Fruit fly (Drosophila melanogaster) whole organism, wandering third instar larva: ENCODE measurements around the gene DNAlig3.

Experiments
- Abd-B ChIP-seq: fragments of >200 bp; optimal IDR thresholded peaks from 2 replicates; lab custom pipeline; 2017; ENCODE audit warnings: missing biosample characterization, missing genetic modification characterization
- CG32264 ChIP-seq: fragments of 200-800 bp; sonication (Bioruptor generic); optimal IDR thresholded peaks from 2 replicates; lab custom pipeline; 2016; ENCODE audit warnings: missing biosample characterization, missing genetic modification characterization
- CG9705 ChIP-seq: fragments of 200-800 bp; sonication (Bioruptor generic); optimal IDR thresholded peaks from 2 replicates; lab custom pipeline; 2018; ENCODE audit warnings: missing biosample characterization, mild to moderate bottlenecking, missing genetic modification characterization
- Dfd ChIP-seq: fragments of >200 bp; optimal IDR thresholded peaks from 2 replicates; lab custom pipeline; 2017; ENCODE audit warnings: missing biosample characterization, missing genetic modification characterization
- GATAd ChIP-seq: sonication (Bioruptor generic); optimal IDR thresholded peaks from 2 replicates; lab custom pipeline; 2016; ENCODE audit warnings: missing biosample characterization, missing genetic modification characterization
- HLH106 ChIP-seq: fragments of 200-800 bp; optimal IDR thresholded peaks from 3 replicates; lab custom pipeline; 2019; ENCODE audit warnings: missing biosample characterization, mild to moderate bottlenecking, missing genetic modification characterization, moderate library complexity
- Hnf4 ChIP-seq: fragments of 200-800 bp; sonication (Bioruptor generic); optimal IDR thresholded peaks from 2 replicates; lab custom pipeline; 2016; ENCODE audit warnings: missing biosample characterization, mild to moderate bottlenecking, missing genetic modification characterization
- Hr78 ChIP-seq: fragments of >200 bp; optimal IDR thresholded peaks from 2 replicates; lab custom pipeline; 2017; ENCODE audit warnings: missing biosample characterization, missing genetic modification characterization
- Hr83 ChIP-seq: fragments of 200-300 bp; sonication (Bioruptor generic); optimal IDR thresholded peaks from 2 replicates; lab custom pipeline; 2016; ENCODE audit warnings: missing biosample characterization, mild to moderate bottlenecking, missing genetic modification characterization, moderate library complexity; ENCODE audit not compliant: poor library complexity, severe bottlenecking
- Jra ChIP-seq: sonication (Bioruptor generic); optimal IDR thresholded peaks from 2 replicates; lab custom pipeline; 2016; ENCODE audit warnings: missing biosample characterization, missing genetic modification characterization
- Mio ChIP-seq: sonication (Bioruptor generic); optimal IDR thresholded peaks from 2 replicates; lab custom pipeline; 2016; ENCODE audit warnings: missing biosample characterization, missing genetic modification characterization
- Myc ChIP-seq: fragments of >200 bp; optimal IDR thresholded peaks from 2 replicates; lab custom pipeline; 2017
- N ChIP-seq: fragments of >200 bp; optimal IDR thresholded peaks from 2 replicates; lab custom pipeline; 2018; ENCODE audit warnings: missing biosample characterization, missing external identifiers, missing genetic modification characterization
- OdsH ChIP-seq: fragments of 200-800 bp; sonication (Bioruptor generic); optimal IDR thresholded peaks from 2 replicates; lab custom pipeline; 2016; ENCODE audit warnings: missing biosample characterization, mild to moderate bottlenecking, missing genetic modification characterization
- Rel ChIP-seq, 2 experiments: fragments of 200-800 bp; sonication (Bioruptor generic) in 1 of 2; optimal IDR thresholded peaks; 2 replicates in 1 of 2; 3 replicates in 1 of 2; lab custom pipeline; 2016 to 2019; ENCODE audit warnings: mild to moderate bottlenecking in 2 of 2, missing biosample characterization in 2 of 2, missing genetic modification characterization in 2 of 2, moderate library complexity in 1 of 2
- Sp1 ChIP-seq: fragments of 200-800 bp; sonication (Bioruptor generic); optimal IDR thresholded peaks from 3 replicates; lab custom pipeline; 2019; ENCODE audit warnings: missing biosample characterization, mild to moderate bottlenecking, missing genetic modification characterization, moderate library complexity
- br ChIP-seq: fragments of 200-800 bp; sonication (Bioruptor generic); optimal IDR thresholded peaks from 2 replicates; lab custom pipeline; 2016; ENCODE audit warnings: missing biosample characterization, missing genetic modification characterization
- brk ChIP-seq: fragments of 200-800 bp; sonication (Bioruptor generic); optimal IDR thresholded peaks from 2 replicates; lab custom pipeline; 2016; ENCODE audit warnings: missing biosample characterization, mild to moderate bottlenecking, missing genetic modification characterization
- dl ChIP-seq, 2 experiments: fragments of 175-275, 200-275 bp in 1 of 2; fragments of 200-275 bp in 1 of 2; sonication (Bioruptor generic); optimal IDR thresholded peaks; lab custom pipeline; 2018; ENCODE audit warnings: mild to moderate bottlenecking in 2 of 2, missing biosample characterization in 2 of 2, missing genetic modification characterization in 2 of 2, moderate library complexity in 2 of 2; ENCODE audit not compliant: partially characterized antibody in 2 of 2, insufficient read depth in 1 of 2
- dmrt93B ChIP-seq: fragments of 200-800 bp; sonication (Bioruptor generic); optimal IDR thresholded peaks from 2 replicates; lab custom pipeline; 2018; ENCODE audit warnings: missing biosample characterization, mild to moderate bottlenecking, missing genetic modification characterization
- dsf ChIP-seq: sonication (Bioruptor generic); optimal IDR thresholded peaks from 2 replicates; lab custom pipeline; 2016; ENCODE audit warnings: missing biosample characterization, missing genetic modification characterization, borderline replicate concordance
- ey ChIP-seq: fragments of 200-800 bp; sonication (Bioruptor generic); optimal IDR thresholded peaks from 2 replicates; lab custom pipeline; 2016; ENCODE audit warnings: missing biosample characterization, missing genetic modification characterization
- foxo ChIP-seq, 2 experiments: fragments of 200-800 bp; sonication (Bioruptor generic); optimal IDR thresholded peaks; 2 replicates in 1 of 2; 3 replicates in 1 of 2; lab custom pipeline; 2016 to 2017; ENCODE audit warnings: missing biosample characterization in 2 of 2, missing genetic modification characterization in 2 of 2
- fru ChIP-seq: fragments of 200-800 bp; sonication (Bioruptor generic); optimal IDR thresholded peaks from 3 replicates; lab custom pipeline; 2016; ENCODE audit warnings: missing biosample characterization, mild to moderate bottlenecking, missing genetic modification characterization
- h ChIP-seq: fragments of 200-800 bp; sonication (Bioruptor generic); optimal IDR thresholded peaks from 3 replicates; lab custom pipeline; 2016; ENCODE audit warnings: missing biosample characterization, mild to moderate bottlenecking, missing genetic modification characterization
- jim ChIP-seq: fragments of 175-275, 200-325 bp; sonication (Bioruptor generic); optimal IDR thresholded peaks from 2 replicates; lab custom pipeline; 2016; ENCODE audit warnings: missing biosample characterization, mild to moderate bottlenecking, missing genetic modification characterization
- lola ChIP-seq: fragments of >200 bp; optimal IDR thresholded peaks from 2 replicates; lab custom pipeline; 2017; ENCODE audit warnings: missing biosample characterization, missing genetic modification characterization
- pan ChIP-seq: fragments of >200 bp; optimal IDR thresholded peaks from 2 replicates; lab custom pipeline; 2017
- psq ChIP-seq: fragments of 200-800 bp; sonication (Bioruptor generic); optimal IDR thresholded peaks from 3 replicates; lab custom pipeline; 2017; ENCODE audit warnings: missing biosample characterization, mild to moderate bottlenecking, missing genetic modification characterization, moderate library complexity
- rgr ChIP-seq: fragments of 200-800 bp; sonication (Bioruptor generic); optimal IDR thresholded peaks from 3 replicates; lab custom pipeline; 2016; ENCODE audit warnings: missing biosample characterization, mild to moderate bottlenecking, missing genetic modification characterization
- sage ChIP-seq: fragments of 200-800 bp; sonication (Bioruptor generic); optimal IDR thresholded peaks from 2 replicates; lab custom pipeline; 2016; ENCODE audit warnings: missing biosample characterization, mild to moderate bottlenecking, missing genetic modification characterization
- sv ChIP-seq: fragments of 200-800 bp; sonication (Bioruptor generic); optimal IDR thresholded peaks from 3 replicates; lab custom pipeline; 2016; ENCODE audit warnings: missing biosample characterization, missing genetic modification characterization
- tai ChIP-seq: sonication (Bioruptor generic); optimal IDR thresholded peaks from 2 replicates; lab custom pipeline; 2016; ENCODE audit warnings: missing biosample characterization, missing genetic modification characterization
- usp ChIP-seq: fragments of >200 bp; optimal IDR thresholded peaks from 2 replicates; lab custom pipeline; 2017; ENCODE audit warnings: missing biosample characterization, missing genetic modification characterization
- woc ChIP-seq: sonication (Bioruptor generic); optimal IDR thresholded peaks from 2 replicates; lab custom pipeline; 2016; ENCODE audit warnings: missing biosample characterization, mild to moderate bottlenecking, missing genetic modification characterization

Gene DNAlig3

DNA sequence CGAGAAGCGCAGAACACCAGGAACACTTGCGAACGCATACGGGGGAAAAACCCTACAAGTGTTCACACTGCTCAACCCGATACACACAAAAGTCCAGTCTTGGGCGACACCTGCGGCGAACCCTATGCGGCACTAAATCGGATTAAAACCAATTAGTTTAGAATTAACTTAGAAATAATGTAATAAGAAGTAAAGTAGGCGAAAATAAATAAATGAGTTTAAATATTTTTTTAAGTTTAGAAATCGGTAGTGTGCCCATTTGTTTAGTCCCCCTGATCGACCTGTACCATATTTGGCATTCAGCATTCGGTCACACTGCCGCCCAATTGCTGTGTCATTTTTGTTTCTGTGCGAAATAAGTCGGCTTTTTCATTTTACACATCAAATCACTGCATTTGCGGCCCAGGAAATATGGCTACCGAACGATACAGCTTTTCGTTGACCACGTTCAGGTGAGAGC, 29.4 kb upstream of the DNAlig3 start, which contains the start of gene Prosalpha2:
Gene Prosalpha2, plus strand, starts transcription at position 292 of the 460 bp plus-strand sequence.
- TF ChIP-seq foxo (GFP tag; optimal IDR thresholded peaks at IDR 0.05; lab: Kevin White, UChicago) = peak in 1 of 2 experiments; percentile 48
- no peak for TF ChIP-seq sage (GFP tag; lab: Kevin White, UChicago)
- TF ChIP-seq GATAd (GFP tag; lab: Kevin White, UChicago) = no peak
- TF ChIP-seq usp = no peak
- no peak for TF ChIP-seq Rel (GFP tag; optimal IDR thresholded peaks at IDR 0.05; lab: Kevin White, UChicago)
- peak; percentile 99 for TF ChIP-seq Rel (tag; optimal IDR thresholded peaks at IDR 0.05; lab: Kevin White, UChicago)
- TF ChIP-seq HLH106 = peak; percentile 11
- TF ChIP-seq Myc (lab: Kevin White, UChicago) = peak; percentile 38
- TF ChIP-seq Hr83 (GFP tag; lab: Kevin White, UChicago) = no peak
- TF ChIP-seq psq = peak; percentile 12
- TF ChIP-seq ey (GFP tag; lab: Kevin White, UChicago) = peak; percentile 28
- peak; percentile 29 for TF ChIP-seq rgr
- no peak for TF ChIP-seq jim (GFP tag; lab: Kevin White, UChicago)
- TF ChIP-seq Sp1 = peak; percentile 9

DNA sequence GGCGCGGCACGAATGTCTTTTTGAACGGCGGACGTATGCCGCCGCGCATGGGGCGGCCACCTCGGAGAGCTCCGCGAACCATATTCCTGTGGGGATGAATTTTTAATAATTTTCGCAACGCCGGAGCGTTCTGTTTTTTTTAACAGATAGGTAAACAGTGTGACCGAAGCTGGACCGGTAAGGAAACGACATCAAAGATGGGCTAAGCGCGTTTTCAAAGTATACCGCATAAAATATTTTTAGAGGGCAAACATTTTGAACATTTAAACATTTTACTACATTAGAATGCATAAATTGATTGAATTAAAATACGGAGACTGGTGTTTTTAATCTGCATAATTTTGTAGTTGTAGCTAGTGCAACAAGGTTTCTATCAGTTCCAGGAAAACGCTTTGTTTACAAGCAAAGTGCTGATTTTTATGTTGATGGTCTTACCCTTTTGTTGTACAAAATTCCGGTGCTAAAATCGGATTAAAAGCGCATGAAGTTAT, 27.5 kb upstream of the DNAlig3 start, which contains the start of the genes CG5641 and CG5245:
Gene CG5641, minus strand, starts transcription at position 163 of the 491 bp plus-strand sequence.
Gene CG5245, plus strand, starts transcription at position 441 of the 491 bp plus-strand sequence.
- no peak for TF ChIP-seq sage (GFP tag; lab: Kevin White, UChicago)
- TF ChIP-seq Abd-B (GFP tag; lab: Kevin White, UChicago) = no peak
- no peak for TF ChIP-seq dsf (GFP tag; lab: Kevin White, UChicago)
- TF ChIP-seq Jra = no peak
- TF ChIP-seq Rel (GFP tag; optimal IDR thresholded peaks at IDR 0.05; lab: Kevin White, UChicago) = no peak
- TF ChIP-seq Rel (tag; optimal IDR thresholded peaks at IDR 0.05; lab: Kevin White, UChicago) = peak; percentile 66
- no peak for TF ChIP-seq CG32264 (GFP tag; lab: Kevin White, UChicago)
- no peak for TF ChIP-seq foxo (GFP tag; optimal IDR thresholded peaks at IDR 0.05; lab: Kevin White, UChicago)

DNA sequence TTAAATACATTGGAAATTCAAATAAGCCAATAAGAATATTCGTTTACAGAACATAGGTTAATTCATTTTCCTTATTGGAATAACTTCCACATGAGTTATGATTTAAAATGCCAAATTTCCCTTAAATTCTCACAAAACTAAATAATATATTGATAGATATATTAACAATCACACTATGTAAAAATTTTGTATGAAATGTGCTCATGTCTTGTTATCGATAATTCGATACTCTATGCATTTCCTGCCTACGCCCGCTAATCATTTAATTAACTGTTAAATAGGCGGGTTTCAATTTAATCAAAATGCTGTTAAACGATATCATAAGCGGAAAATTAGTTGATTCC, 24.6 kb upstream of the DNAlig3 start, which contains the start of gene NANS:
Gene NANS, plus strand, starts transcription at position 269 of the 344 bp plus-strand sequence.
- TF ChIP-seq OdsH (GFP tag; lab: Kevin White, UChicago) = no peak
- TF ChIP-seq Jra = no peak
- no peak for TF ChIP-seq dl (GFP tag; optimal IDR thresholded peaks at IDR 0.05; lab: Kevin White, UChicago; ENCODE audit: insufficient read depth in 1 of 2, partially characterized antibody in 2 of 2)
- no peak for TF ChIP-seq N (GFP tag; lab: Kevin White, UChicago)
- no peak for TF ChIP-seq lola (GFP tag; lab: Kevin White, UChicago)

DNA sequence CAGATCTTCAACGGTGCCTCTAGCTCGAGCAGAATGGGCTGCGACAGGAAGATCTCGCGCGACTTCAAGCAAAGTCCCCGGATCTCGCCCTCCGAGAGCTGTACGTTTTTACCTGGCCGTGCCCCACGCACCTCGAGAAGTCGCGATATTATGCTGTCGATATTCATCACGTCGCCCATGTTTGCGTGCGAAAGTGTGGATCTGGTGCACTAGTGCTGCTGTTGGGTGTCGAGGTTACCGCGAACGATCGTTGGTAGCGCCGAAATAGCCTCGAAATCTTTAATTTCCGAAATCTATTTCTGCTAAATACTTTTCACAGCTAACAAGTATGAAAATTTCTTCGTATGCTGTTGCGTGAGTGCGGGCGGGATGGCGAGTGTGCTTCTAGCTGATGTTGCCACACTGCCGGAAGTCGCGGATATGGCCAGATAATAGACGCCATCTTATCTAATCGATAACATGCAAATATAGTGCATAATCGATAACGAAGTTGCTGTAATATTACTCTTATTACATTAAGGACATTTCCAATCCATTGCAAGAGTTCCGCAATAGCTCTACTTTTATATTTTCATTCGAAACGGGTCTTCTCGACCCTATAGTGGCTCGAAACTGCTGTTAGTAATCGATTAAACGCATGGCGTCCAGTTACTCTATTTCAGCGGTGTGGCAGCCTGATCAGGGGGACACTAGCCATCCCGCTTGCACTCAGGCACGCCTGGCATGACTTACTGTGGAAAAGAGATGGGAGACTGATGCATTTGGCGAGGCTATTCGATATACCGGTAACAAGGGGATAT, 24.1 kb upstream of the DNAlig3 start, which contains the start of gene Pp1-87B:
Gene Pp1-87B, minus strand, starts transcription at position 408 of the 800 bp plus-strand sequence.
- TF ChIP-seq Hr78 (GFP tag; lab: Kevin White, UChicago) = no peak
- TF ChIP-seq Hr83 (GFP tag; lab: Kevin White, UChicago) = no peak
- peak; percentile 24 for TF ChIP-seq HLH106
- TF ChIP-seq CG32264 (GFP tag; lab: Kevin White, UChicago) = no peak
- no peak for TF ChIP-seq h (GFP tag; lab: Kevin White, UChicago)
- TF ChIP-seq N (GFP tag; lab: Kevin White, UChicago) = no peak
- no peak for TF ChIP-seq sage (GFP tag; lab: Kevin White, UChicago)
- TF ChIP-seq usp = no peak
- peak; percentile 38 for TF ChIP-seq CG9705
- TF ChIP-seq dmrt93B (GFP tag; lab: Kevin White, UChicago) = no peak
- TF ChIP-seq dsf (GFP tag; lab: Kevin White, UChicago) = no peak
- TF ChIP-seq pan (lab: Kevin White, UChicago) = no peak
- no peak for TF ChIP-seq fru (GFP tag; lab: Kevin White, UChicago)
- TF ChIP-seq tai (GFP tag; lab: Kevin White, UChicago) = no peak
- TF ChIP-seq Jra = no peak
- no peak for TF ChIP-seq dl (GFP tag; optimal IDR thresholded peaks at IDR 0.05; lab: Kevin White, UChicago; ENCODE audit: insufficient read depth in 1 of 2, partially characterized antibody in 2 of 2)
- TF ChIP-seq Dfd (GFP tag; lab: Kevin White, UChicago) = no peak
- no peak for TF ChIP-seq GATAd (GFP tag; lab: Kevin White, UChicago)
- TF ChIP-seq brk = no peak
- no peak for TF ChIP-seq Hnf4 (GFP tag; lab: Kevin White, UChicago)
- TF ChIP-seq psq = peak; percentile 6
- no peak for TF ChIP-seq sv (GFP tag; lab: Kevin White, UChicago)
- no peak for TF ChIP-seq lola (GFP tag; lab: Kevin White, UChicago)
- TF ChIP-seq Rel (GFP tag; optimal IDR thresholded peaks at IDR 0.05; lab: Kevin White, UChicago) = no peak
- peak; percentile 28 for TF ChIP-seq Rel (tag; optimal IDR thresholded peaks at IDR 0.05; lab: Kevin White, UChicago)
- no peak for TF ChIP-seq woc (GFP tag; lab: Kevin White, UChicago)
- peak; percentile 83 for TF ChIP-seq Myc (lab: Kevin White, UChicago)
- TF ChIP-seq Sp1 = peak; percentile 38
- TF ChIP-seq br (GFP tag; lab: Kevin White, UChicago) = no peak
- TF ChIP-seq foxo (GFP tag; optimal IDR thresholded peaks at IDR 0.05; lab: Kevin White, UChicago) = no peak
- no peak for TF ChIP-seq jim (GFP tag; lab: Kevin White, UChicago)
- no peak for TF ChIP-seq Mio
- peak; percentile 4 for TF ChIP-seq ey (GFP tag; lab: Kevin White, UChicago)
